Worm (Caenorhabditis elegans): Measurements from ENCODE around the gene phy-2.

DNA sequence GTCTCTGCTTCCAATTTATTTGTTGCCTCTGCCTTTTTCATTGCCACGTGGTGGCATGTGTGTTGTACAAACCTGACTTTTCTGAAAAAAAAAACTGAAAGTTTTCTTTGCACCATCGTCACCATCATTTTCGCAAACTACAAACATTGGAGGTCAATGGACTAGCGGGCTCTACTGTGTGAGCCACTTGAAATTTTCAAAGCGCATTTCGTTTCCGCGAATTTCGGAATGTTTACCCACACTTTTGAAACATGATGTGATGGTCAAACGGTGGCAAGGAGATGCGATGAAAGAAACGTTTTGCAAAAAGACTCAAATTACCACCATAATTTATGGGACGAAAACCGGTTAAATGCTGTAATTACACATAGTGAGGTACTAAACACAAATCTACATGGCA, 7.9 kb downstream of the phy-2 start:
- TF ChIP-seq nhr-11 (tag; optimal IDR thresholded peaks at IDR 0.05) = no peak
- TF ChIP-seq nhr-71 (tag; optimal IDR thresholded peaks at IDR 0.05) = no peak
- no peak for TF ChIP-seq fkh-10 (GFP tag; optimal IDR thresholded peaks at IDR 0.05)
- no peak for TF ChIP-seq C34B4.2 (tag; optimal IDR thresholded peaks at IDR 0.05)
- TF ChIP-seq unc-130 (tag; optimal IDR thresholded peaks at IDR 0.05) = no peak
- no peak for TF ChIP-seq elt-2 (tag; optimal IDR thresholded peaks at IDR 0.05)
- TF ChIP-seq blmp-1 (tag; optimal IDR thresholded peaks at IDR 0.05) = no peak
- no peak for TF ChIP-seq lin-15B (tag; optimal IDR thresholded peaks at IDR 0.05)
- no peak for TF ChIP-seq nhr-19 (GFP tag; conservative IDR thresholded peaks at IDR 0.05)
- no peak for TF ChIP-seq sup-37 (GFP tag; optimal IDR thresholded peaks at IDR 0.05)
